Worm (Caenorhabditis elegans) whole organism, L2 larva: ENCODE data around the gene srw-118.
"Not testable (repeated sequence)": the region's sequence is repeated elsewhere in the genome, so short reads cannot be mapped to it uniquely, and the experiment has no call there.

Experiments used
- F13H6.1 ChIP-seq: sonication (generic microtip); optimal IDR thresholded peaks from 2 replicates; lab custom pipeline; 2016; ENCODE audit warnings: missing genetic modification characterization, missing compliant biosample characterization
- R02D3.7 ChIP-seq: fragments of 150-350 bp; optimal IDR thresholded peaks from 2 replicates; lab custom pipeline; 2014; ENCODE audit warnings: missing biosample characterization, missing genetic modification characterization
- Y55F3AM.14 ChIP-seq: fragments of 200-800 bp; sonication (Bioruptor generic); optimal IDR thresholded peaks from 2 replicates; lab custom pipeline; 2018; ENCODE audit warnings: mild to moderate bottlenecking, missing genetic modification characterization, missing compliant biosample characterization
- ama-1 ChIP-seq: fragments of 150-350 bp; optimal IDR thresholded peaks from 2 replicates; lab custom pipeline; 2018; ENCODE audit warnings: inconsistent platforms
- blmp-1 ChIP-seq: sonication (generic microtip); optimal IDR thresholded peaks from 2 replicates; lab custom pipeline; 2017; ENCODE audit warnings: missing genetic modification characterization, mild to moderate bottlenecking, missing compliant biosample characterization, antibody characterized with exemption, moderate library complexity; ENCODE audit not compliant: insufficient read depth
- ceh-16 ChIP-seq: fragments of 150-350 bp; optimal IDR thresholded peaks from 2 replicates; lab custom pipeline; 2014; ENCODE audit warnings: missing biosample characterization, missing genetic modification characterization
- ceh-82 ChIP-seq: fragments of 150-350 bp; optimal IDR thresholded peaks from 2 replicates; lab custom pipeline; 2014; ENCODE audit warnings: missing biosample characterization, missing genetic modification characterization
- dmd-4 ChIP-seq: sonication (generic microtip); optimal IDR thresholded peaks from 2 replicates; lab custom pipeline; 2017; ENCODE audit warnings: missing biosample characterization, missing genetic modification characterization
- egl-27 ChIP-seq: sonication (generic microtip); optimal IDR thresholded peaks from 3 replicates; lab custom pipeline; 2017; ENCODE audit warnings: missing biosample characterization, missing genetic modification reagents, missing genetic modification characterization
- elt-1 ChIP-seq: fragments of 150-350 bp; optimal IDR thresholded peaks from 2 replicates; lab custom pipeline; 2014; ENCODE audit warnings: missing biosample characterization, missing genetic modification characterization
- elt-3 ChIP-seq: sonication (generic microtip); optimal IDR thresholded peaks from 2 replicates; lab custom pipeline; 2017; ENCODE audit warnings: missing biosample characterization, missing genetic modification characterization
- lsy-2 ChIP-seq, 2 experiments: fragments of 150-350 bp in 1 of 2; sonication (generic microtip) in 1 of 2; optimal IDR thresholded peaks; 2 replicates each; lab custom pipeline; 2014 to 2017; ENCODE audit warnings: missing biosample characterization in 2 of 2, missing genetic modification characterization in 2 of 2
- mab-5 ChIP-seq: fragments of 150-350 bp; optimal IDR thresholded peaks from 2 replicates; lab custom pipeline; 2014; ENCODE audit warnings: missing biosample characterization, missing genetic modification characterization
- mdl-1 ChIP-seq, 2 experiments: fragments of 150-350 bp in 1 of 2; sonication (generic microtip) in 1 of 2; optimal IDR thresholded peaks; 2 replicates each; lab custom pipeline; 2017; ENCODE audit warnings: missing biosample characterization in 2 of 2, missing genetic modification characterization in 2 of 2
- nhr-10 ChIP-seq: sonication (generic microtip); optimal IDR thresholded peaks from 2 replicates; lab custom pipeline; 2017; ENCODE audit warnings: missing biosample characterization, missing genetic modification characterization
- nhr-12 ChIP-seq: fragments of 150-350 bp; optimal IDR thresholded peaks from 2 replicates; lab custom pipeline; 2014; ENCODE audit warnings: missing biosample characterization, missing genetic modification characterization
- nhr-129 ChIP-seq: fragments of 150-350 bp; optimal IDR thresholded peaks from 2 replicates; lab custom pipeline; 2014; ENCODE audit warnings: missing biosample characterization, missing genetic modification characterization
- nhr-21 ChIP-seq: fragments of 150-350 bp; optimal IDR thresholded peaks from 2 replicates; lab custom pipeline; 2014; ENCODE audit warnings: missing biosample characterization, missing genetic modification characterization
- nhr-23 ChIP-seq: fragments of 150-350 bp; optimal IDR thresholded peaks from 2 replicates; lab custom pipeline; 2014; ENCODE audit warnings: missing biosample characterization, missing genetic modification reagents, missing genetic modification characterization
- nhr-237 ChIP-seq: fragments of 150-350 bp; optimal IDR thresholded peaks from 2 replicates; lab custom pipeline; 2014; ENCODE audit warnings: missing biosample characterization, missing genetic modification characterization
- nhr-6 ChIP-seq: fragments of 150-350 bp; optimal IDR thresholded peaks from 2 replicates; lab custom pipeline; 2014; ENCODE audit warnings: missing biosample characterization, missing genetic modification characterization
- peb-1 ChIP-seq: fragments of 150-350 bp; optimal IDR thresholded peaks from 2 replicates; lab custom pipeline; 2014; ENCODE audit warnings: missing biosample characterization, missing genetic modification characterization
- skn-1 ChIP-seq: sonication (generic microtip); optimal IDR thresholded peaks from 2 replicates; lab custom pipeline; 2017; ENCODE audit warnings: missing biosample characterization, missing genetic modification characterization
- sma-3 ChIP-seq: sonication (generic microtip); optimal IDR thresholded peaks from 2 replicates; lab custom pipeline; 2016; ENCODE audit warnings: missing genetic modification reagents, missing genetic modification characterization, missing compliant biosample characterization
- sma-9 ChIP-seq, 2 experiments: fragments of 150-350 bp in 1 of 2; sonication (generic microtip) in 1 of 2; optimal IDR thresholded peaks; 2 replicates each; lab custom pipeline; 2014 to 2016; ENCODE audit warnings: missing genetic modification characterization in 2 of 2, mild to moderate bottlenecking in 1 of 2, missing biosample characterization in 1 of 2, missing compliant biosample characterization in 1 of 2, missing genetic modification reagents in 1 of 2, moderate library complexity in 1 of 2
- unc-55 ChIP-seq: fragments of 150-350 bp; sonication (generic microtip); optimal IDR thresholded peaks from 3 replicates; lab custom pipeline; 2014; ENCODE audit warnings: missing biosample characterization, missing genetic modification reagents, missing genetic modification characterization
- unc-62 ChIP-seq: fragments of 150-350 bp; optimal IDR thresholded peaks from 2 replicates; lab custom pipeline; 2014; ENCODE audit warnings: missing biosample characterization, missing genetic modification reagents, missing genetic modification characterization
- zag-1 ChIP-seq: fragments of 150-350 bp; optimal IDR thresholded peaks from 2 replicates; lab custom pipeline; 2014; ENCODE audit warnings: missing biosample characterization, missing genetic modification characterization
- ztf-11 ChIP-seq: sonication (generic microtip); optimal IDR thresholded peaks from 2 replicates; lab custom pipeline; 2017; ENCODE audit warnings: missing biosample characterization, missing genetic modification characterization

Gene srw-118

ce11 chrV:2955342-2955741 lies 24.5 kb downstream of the srw-118 start, which contains the start of gene srh-248:
Gene srh-248, minus strand, starts transcription at chrV:2955442.
- TF ChIP-seq egl-27; mab-5 (tag; lab: Kevin White, UChicago); unc-62 (GFP tag; lab: Kevin White, UChicago): not testable (repeated sequence)

ce11 chrV:2952102-2952501 lies 27.8 kb downstream of the srw-118 start, which contains the start of gene srw-122:
Gene srw-122, minus strand, starts transcription at chrV:2952202.
- TF ChIP-seq nhr-21, peb-1, ceh-16 (tag; lab: Kevin White, UChicago): not testable (repeated sequence)

ce11 chrV:2945602-2946001 lies 34.3 kb downstream of the srw-118 start, which contains the start of gene srh-87:
Gene srh-87, minus strand, starts transcription at chrV:2945702.
- TF ChIP-seq zag-1 (tag; lab: Kevin White, UChicago) (no peak), sma-3 (GFP tag; lab: Kevin White, UChicago) (no peak), Y55F3AM.14 (no peak), ztf-11 (no peak), dmd-4 (no peak), egl-27 (no peak), ceh-16 (tag; lab: Kevin White, UChicago) (no peak), mdl-1 (tag; optimal IDR thresholded peaks at IDR 0.05; lab: Kevin White, UChicago) (no peak)
- TF ChIP-seq, all 48 proteins: peak for 0

- no peak for TF ChIP-seq nhr-23 (tag; lab: Kevin White, UChicago)
- TF ChIP-seq, all 48 proteins: peak for 0
Measured at ce11 chrV:2943859-2944258, 36.0 kb downstream of the srw-118 start, which contains the start of gene srw-137. Gene srw-137, minus strand, starts transcription at chrV:2943959.

ce11 chrV:2942247-2942646 lies 37.6 kb downstream of the srw-118 start:
- TF ChIP-seq elt-1 (no peak), peb-1 (tag; lab: Kevin White, UChicago) (no peak), mab-5 (tag; lab: Kevin White, UChicago) (no peak), zag-1 (tag; lab: Kevin White, UChicago) (no peak), blmp-1 (tag; lab: Kevin White, UChicago) (no peak), ceh-16 (tag; lab: Kevin White, UChicago) (no peak), nhr-237 (tag; lab: Kevin White, UChicago) (no peak)

- TF ChIP-seq elt-3 (no peak), lsy-2 (tag; optimal IDR thresholded peaks at IDR 0.05; lab: Kevin White, UChicago) (no peak), dmd-4 (no peak), skn-1 (tag; lab: Kevin White, UChicago) (no peak), unc-55 (no peak), R02D3.7 (tag; lab: Kevin White, UChicago) (no peak), nhr-10 (tag; lab: Kevin White, UChicago) (no peak), Y55F3AM.14 (no peak), nhr-21 (tag; lab: Kevin White, UChicago) (no peak), nhr-12 (tag; lab: Kevin White, UChicago) (no peak), ceh-82 (no peak), sma-9 (GFP tag; optimal IDR thresholded peaks at IDR 0.05; lab: Kevin White, UChicago) (no peak), sma-9 (tag; optimal IDR thresholded peaks at IDR 0.05; lab: Kevin White, UChicago) (no peak), blmp-1 (tag; lab: Kevin White, UChicago) (no peak), nhr-6 (tag; lab: Kevin White, UChicago) (no peak)
Measured at ce11 chrV:2941405-2941804, 38.5 kb downstream of the srw-118 start, which contains the start of gene srw-143. Gene srw-143, minus strand, starts transcription at chrV:2941505.

ce11 chrV:2938497-2938896 lies 41.4 kb downstream of the srw-118 start, which contains the start of gene srw-141:
Gene srw-141, minus strand, starts transcription at chrV:2938597.
- TF ChIP-seq unc-55 (no peak), ceh-82 (no peak), nhr-129 (no peak), F13H6.1 (tag; lab: Kevin White, UChicago) (no peak), egl-27 (no peak), sma-9 (GFP tag; optimal IDR thresholded peaks at IDR 0.05; lab: Kevin White, UChicago) (no peak), sma-9 (tag; optimal IDR thresholded peaks at IDR 0.05; lab: Kevin White, UChicago) (no peak), ama-1 (no peak)
